Worm (Caenorhabditis elegans) whole organism, L4/young adult: ENCODE measurements around the gene piit-1.

Experiments
- W03F9.2 ChIP-seq: fragments of 150-350 bp; optimal IDR thresholded peaks from 2 replicates; lab custom pipeline; 2014; ENCODE audit warnings: missing biosample characterization, missing genetic modification characterization
- dao-5 ChIP-seq: sonication (generic microtip); optimal IDR thresholded peaks from 2 replicates; lab custom pipeline; 2016; ENCODE audit warnings: missing genotype, missing genetic modification characterization, moderate library complexity, missing compliant biosample characterization
- him-1 ChIP-seq: sonication (generic microtip); optimal IDR thresholded peaks from 2 replicates; lab custom pipeline; 2016; ENCODE audit warnings: missing genotype, missing genetic modification reagents, missing genetic modification characterization, missing compliant biosample characterization

Gene piit-1

ce11 chrV:11629222-11630026 is 19.5 kb upstream of the piit-1 start, which contains the start of gene F35B12.10:
F35B12.10 (minus strand) TSS chrV:11629272.
- TF ChIP-seq dao-5 (no peak), him-1 (tag; lab: Kevin White, UChicago) (no peak), W03F9.2 (tag; lab: Kevin White, UChicago) (no peak)

- TF ChIP-seq him-1 (tag; lab: Kevin White, UChicago): no peak
- no peak for TF ChIP-seq dao-5
- no peak for TF ChIP-seq W03F9.2 (tag; lab: Kevin White, UChicago)
Observed at ce11 chrV:11627837-11628236, 17.9 kb upstream of the piit-1 start.

ce11 chrV:11624954-11625353 is 15.0 kb upstream of the piit-1 start:
- TF ChIP-seq dao-5: no peak
- no peak for TF ChIP-seq W03F9.2 (tag; lab: Kevin White, UChicago)
- TF ChIP-seq him-1 (tag; lab: Kevin White, UChicago): no peak

ce11 chrV:11621276-11621675 is 11.3 kb upstream of the piit-1 start:
- TF ChIP-seq dao-5 (no peak), W03F9.2 (tag; lab: Kevin White, UChicago) (no peak), him-1 (tag; lab: Kevin White, UChicago) (no peak)

ce11 chrV:11620081-11620480 is 10.1 kb upstream of the piit-1 start:
- TF ChIP-seq dao-5: no peak
- no peak for TF ChIP-seq him-1 (tag; lab: Kevin White, UChicago)
- no peak for TF ChIP-seq W03F9.2 (tag; lab: Kevin White, UChicago)

ce11 chrV:11618173-11618572 is 8.2 kb upstream of the piit-1 start, which contains the start of gene glb-15:
glb-15 (minus strand) TSS chrV:11618273.
- TF ChIP-seq him-1 (tag; lab: Kevin White, UChicago) (no peak), dao-5 (no peak), W03F9.2 (tag; lab: Kevin White, UChicago) (no peak)

- TF ChIP-seq W03F9.2 (tag; lab: Kevin White, UChicago): no peak
- TF ChIP-seq dao-5: no peak
- TF ChIP-seq him-1 (tag; lab: Kevin White, UChicago): no peak
Observed at ce11 chrV:11616813-11617212, 6.9 kb upstream of the piit-1 start.

- TF ChIP-seq dao-5: no peak
- no peak for TF ChIP-seq him-1 (tag; lab: Kevin White, UChicago)
- no peak for TF ChIP-seq W03F9.2 (tag; lab: Kevin White, UChicago)
Observed at ce11 chrV:11615948-11616681, 6.2 kb upstream of the piit-1 start, which contains the start of gene nlp-24. nlp-24 (plus strand) TSS chrV:11616376.

- no peak for TF ChIP-seq dao-5
- no peak for TF ChIP-seq W03F9.2 (tag; lab: Kevin White, UChicago)
- no peak for TF ChIP-seq him-1 (tag; lab: Kevin White, UChicago)
Observed at ce11 chrV:11614805-11615497, 5.0 kb upstream of the piit-1 start.

- no peak for TF ChIP-seq him-1 (tag; lab: Kevin White, UChicago)
- no peak for TF ChIP-seq W03F9.2 (tag; lab: Kevin White, UChicago)
- TF ChIP-seq dao-5: no peak
Observed at ce11 chrV:11613007-11613406, 3.1 kb upstream of the piit-1 start, which contains the start of gene tag-290. tag-290 (plus strand) TSS chrV:11613307.

- TF ChIP-seq W03F9.2 (tag; lab: Kevin White, UChicago): peak; percentile 34
- no peak for TF ChIP-seq dao-5
Observed at ce11 chrV:11610481-11610880, 532 bp upstream of the piit-1 start, which contains the start of gene sas-5. sas-5 (plus strand) TSS chrV:11610737.

ce11 chrV:11606424-11606823 is 3.5 kb downstream of the piit-1 start, which contains the start of gene idpp-16:
idpp-16 (minus strand) TSS chrV:11606524.
- TF ChIP-seq dao-5: no peak
- TF ChIP-seq him-1 (tag; lab: Kevin White, UChicago): no peak
- no peak for TF ChIP-seq W03F9.2 (tag; lab: Kevin White, UChicago)

ce11 chrV:11605227-11605626 is 4.7 kb downstream of the piit-1 start:
- TF ChIP-seq W03F9.2 (tag; lab: Kevin White, UChicago): no peak
- no peak for TF ChIP-seq dao-5
- no peak for TF ChIP-seq him-1 (tag; lab: Kevin White, UChicago)
